Worm (Caenorhabditis elegans): ENCODE measurements around the gene srx-68.

srx-68 gene

ce11 chrV:3919289-3919688 lies 6.7 kb downstream of the srx-68 start, which contains the start of gene srx-66:
TSS of gene srx-66 (plus strand) at chrV:3919589.
- TF ChIP-seq ces-1 (GFP tag; optimal IDR thresholded peaks at IDR 0.05) (no peak), bed-3 (GFP tag; optimal IDR thresholded peaks at IDR 0.05) (no peak), sptf-1 (tag; optimal IDR thresholded peaks at IDR 0.05) (no peak), snpc-4 (tag; optimal IDR thresholded peaks at IDR 0.05) (no peak), cnd-1 (tag; optimal IDR thresholded peaks at IDR 0.05) (no peak), unc-120 (tag; optimal IDR thresholded peaks at IDR 0.05; ENCODE audit: poor library complexity, severe bottlenecking) (no peak), elt-3 (tag; optimal IDR thresholded peaks at IDR 0.05) (no peak), nhr-237 (tag; optimal IDR thresholded peaks at IDR 0.05) (no peak)

- TF ChIP-seq tbx-8 (GFP tag; optimal IDR thresholded peaks at IDR 0.05): no peak
- no peak for TF ChIP-seq nhr-28 (tag; optimal IDR thresholded peaks at IDR 0.05)
- no peak for TF ChIP-seq snpc-4 (tag; optimal IDR thresholded peaks at IDR 0.05)
- TF ChIP-seq ceh-83 (GFP tag; optimal IDR thresholded peaks at IDR 0.05): no peak
- no peak for TF ChIP-seq zip-8 (tag; optimal IDR thresholded peaks at IDR 0.05)
- TF ChIP-seq ztf-11 (tag; optimal IDR thresholded peaks at IDR 0.05): no peak
- TF ChIP-seq unc-120 (tag; optimal IDR thresholded peaks at IDR 0.05; ENCODE audit: poor library complexity, severe bottlenecking): no peak
- no peak for TF ChIP-seq unc-62 (GFP tag; optimal IDR thresholded peaks at IDR 0.05)
- no peak for TF ChIP-seq elt-1 (tag; optimal IDR thresholded peaks at IDR 0.05; ENCODE audit: borderline replicate concordance, insufficient read depth)
- TF ChIP-seq drap-1 (GFP tag; optimal IDR thresholded peaks at IDR 0.05): no peak
- no peak for TF ChIP-seq M03D4.4 (tag; optimal IDR thresholded peaks at IDR 0.05)
- no peak for TF ChIP-seq bed-3 (GFP tag; optimal IDR thresholded peaks at IDR 0.05)
- no peak for TF ChIP-seq lsy-2 (tag; optimal IDR thresholded peaks at IDR 0.05)
- no peak for TF ChIP-seq mls-2 (tag; optimal IDR thresholded peaks at IDR 0.05)
- no peak for TF ChIP-seq hlh-1 (tag; optimal IDR thresholded peaks at IDR 0.05)
- TF ChIP-seq elt-3 (tag; optimal IDR thresholded peaks at IDR 0.05): no peak
- no peak for TF ChIP-seq pha-4 (tag; optimal IDR thresholded peaks at IDR 0.05)
- no peak for TF ChIP-seq flh-1 (GFP tag; optimal IDR thresholded peaks at IDR 0.05)
- TF ChIP-seq nhr-12 (tag; optimal IDR thresholded peaks at IDR 0.05): no peak
These were observed 9.1 kb downstream of the srx-68 start, which contains the start of gene srx-65 for ce11 chrV:3921635-3922034. TSS of gene srx-65 (plus strand) at chrV:3921935.

DNA sequence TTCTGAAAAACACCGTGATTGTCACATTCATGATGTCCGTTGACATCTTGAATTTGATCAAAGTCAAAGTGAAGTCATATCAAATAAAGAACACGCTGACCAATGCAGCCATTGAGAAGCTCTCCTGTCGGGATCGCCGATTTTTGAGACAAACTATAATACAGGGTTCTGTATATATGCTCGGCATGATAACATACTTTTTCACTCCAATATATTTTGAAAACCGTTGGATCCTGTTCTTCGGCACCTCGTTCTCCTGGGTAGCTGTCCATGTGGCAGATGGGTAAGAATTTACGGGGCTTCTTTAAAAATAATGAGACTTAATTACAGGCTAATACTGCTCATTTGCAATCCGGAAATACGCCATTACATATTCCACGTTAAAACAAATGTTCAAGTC lies 10.0 kb downstream of the srx-68 start:
- TF ChIP-seq snpc-4 (tag; optimal IDR thresholded peaks at IDR 0.05): no peak
- TF ChIP-seq ces-1 (GFP tag; optimal IDR thresholded peaks at IDR 0.05): no peak
- no peak for TF ChIP-seq mls-2 (tag; optimal IDR thresholded peaks at IDR 0.05)
- no peak for TF ChIP-seq zip-8 (tag; optimal IDR thresholded peaks at IDR 0.05)
- no peak for TF ChIP-seq unc-39 (tag; optimal IDR thresholded peaks at IDR 0.05)
- no peak for TF ChIP-seq lsy-2 (tag; optimal IDR thresholded peaks at IDR 0.05)
- no peak for TF ChIP-seq sem-2 (GFP tag; optimal IDR thresholded peaks at IDR 0.05)
- TF ChIP-seq nhr-2 (tag; optimal IDR thresholded peaks at IDR 0.05): no peak
- no peak for TF ChIP-seq unc-62 (GFP tag; optimal IDR thresholded peaks at IDR 0.05)
- no peak for TF ChIP-seq flh-1 (GFP tag; optimal IDR thresholded peaks at IDR 0.05)
- TF ChIP-seq ztf-11 (tag; optimal IDR thresholded peaks at IDR 0.05): no peak
- TF ChIP-seq pha-4 (tag; optimal IDR thresholded peaks at IDR 0.05): no peak

DNA sequence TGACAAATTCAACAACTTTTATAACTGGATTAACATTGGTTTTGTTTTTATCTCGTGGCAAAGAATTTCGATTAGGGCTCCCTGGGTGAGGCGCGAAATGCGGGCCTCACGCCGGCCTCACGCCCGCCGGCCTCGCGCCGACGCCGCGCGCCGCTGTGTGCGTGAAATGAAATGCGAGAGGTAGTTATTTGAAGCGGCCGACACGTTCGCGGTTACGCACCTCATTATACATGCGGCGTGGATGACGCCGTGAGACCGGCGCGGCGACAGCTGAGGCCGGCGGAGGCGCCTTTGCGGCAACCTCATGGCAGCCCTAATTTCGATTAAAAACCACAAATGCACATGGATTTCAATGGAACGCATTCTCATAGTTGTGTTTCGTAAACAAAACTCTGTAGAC lies 14.9 kb downstream of the srx-68 start:
- TF ChIP-seq cnd-1 (tag; optimal IDR thresholded peaks at IDR 0.05): no peak
- TF ChIP-seq elt-1 (tag; optimal IDR thresholded peaks at IDR 0.05; ENCODE audit: borderline replicate concordance, insufficient read depth): no peak
- no peak for TF ChIP-seq zip-8 (tag; optimal IDR thresholded peaks at IDR 0.05)
- TF ChIP-seq lin-13 (tag; optimal IDR thresholded peaks at IDR 0.05): no peak

DNA sequence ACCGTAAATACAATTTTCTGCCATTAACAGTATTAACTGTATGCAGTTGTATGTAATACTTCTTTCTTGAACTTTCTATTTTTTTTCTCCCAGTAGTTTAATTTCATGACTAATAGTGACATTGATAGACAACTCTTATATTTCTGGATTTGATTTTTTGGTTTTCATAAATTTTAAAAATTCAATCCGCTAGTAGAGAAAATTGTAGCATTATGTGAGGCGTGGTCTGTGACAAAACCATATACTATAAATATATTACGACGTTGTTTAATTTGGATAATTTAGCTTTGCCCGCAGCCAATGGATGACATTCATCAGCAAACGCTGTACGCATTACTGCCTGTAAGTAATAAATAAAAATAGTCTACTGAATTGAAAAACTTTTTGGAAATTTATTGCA lies 16.5 kb downstream of the srx-68 start, which contains the start of gene srx-64:
Gene srx-64 (plus strand): TSS at position 301 of the 400 bp plus-strand sequence.
- no peak for TF ChIP-seq ceh-39 (tag; optimal IDR thresholded peaks at IDR 0.05)
- no peak for TF ChIP-seq lin-32 (GFP tag; optimal IDR thresholded peaks at IDR 0.05)
- TF ChIP-seq pha-4 (tag; optimal IDR thresholded peaks at IDR 0.05): no peak
- TF ChIP-seq ham-2 (GFP tag; optimal IDR thresholded peaks at IDR 0.05): no peak
- no peak for TF ChIP-seq lin-13 (tag; optimal IDR thresholded peaks at IDR 0.05)
- no peak for TF ChIP-seq nhr-76 (tag; optimal IDR thresholded peaks at IDR 0.05)
- TF ChIP-seq flh-1 (GFP tag; optimal IDR thresholded peaks at IDR 0.05): no peak
- TF ChIP-seq sptf-1 (tag; optimal IDR thresholded peaks at IDR 0.05): no peak
- TF ChIP-seq elt-3 (tag; optimal IDR thresholded peaks at IDR 0.05): no peak
- no peak for TF ChIP-seq ces-1 (GFP tag; optimal IDR thresholded peaks at IDR 0.05)
- TF ChIP-seq ztf-11 (tag; optimal IDR thresholded peaks at IDR 0.05): no peak
- TF ChIP-seq lsy-2 (tag; optimal IDR thresholded peaks at IDR 0.05): no peak
- no peak for TF ChIP-seq unc-120 (tag; optimal IDR thresholded peaks at IDR 0.05; ENCODE audit: poor library complexity, severe bottlenecking)
- TF ChIP-seq nhr-2 (tag; optimal IDR thresholded peaks at IDR 0.05): no peak
- TF ChIP-seq mls-2 (tag; optimal IDR thresholded peaks at IDR 0.05): no peak
- TF ChIP-seq nhr-28 (tag; optimal IDR thresholded peaks at IDR 0.05): no peak
- no peak for TF ChIP-seq hlh-1 (tag; optimal IDR thresholded peaks at IDR 0.05)
- TF ChIP-seq drap-1 (GFP tag; optimal IDR thresholded peaks at IDR 0.05): no peak
